Worm (Caenorhabditis elegans) whole organism, L4 larva: ENCODE results near the gene F32D8.2.
A peak's percentile ranks its signal among the peaks of the same experiment; 100 is the strongest.

Source experiments
- F26F4.8 ChIP-seq: fragments of 200-800 bp; sonication (Bioruptor generic); conservative IDR thresholded peaks from 2 replicates; pipeline ENCODE4 v1.3.6; 2022; ENCODE audit warnings: missing genetic modification characterization, missing compliant biosample characterization
- Y48G9A.11 ChIP-seq: fragments of 200-800 bp; sonication (Bioruptor generic); IDR thresholded peaks from 2 replicates; pipeline ENCODE4 v1.3.6; 2022; ENCODE audit warnings: missing genetic modification reagents, missing genetic modification characterization, missing compliant biosample characterization
- Y5F2A.4 ChIP-seq: fragments of 200-800 bp; sonication (Bioruptor generic); optimal IDR thresholded peaks from 2 replicates; lab custom pipeline; 2018; ENCODE audit warnings: mild to moderate bottlenecking, missing genetic modification characterization, missing compliant biosample characterization
- Y75B8A.6 ChIP-seq: fragments of 200-800 bp; sonication (Bioruptor generic); IDR thresholded peaks from 2 replicates; pipeline ENCODE4 v1.3.6; 2022; ENCODE audit warnings: missing genetic modification reagents, missing genetic modification characterization, missing compliant biosample characterization
- ZK337.2 ChIP-seq: fragments of 200-800 bp; sonication (Bioruptor generic); IDR thresholded peaks from 2 replicates; pipeline ENCODE4 v1.3.6; 2022; ENCODE audit warnings: missing genetic modification reagents, missing genetic modification characterization, missing compliant biosample characterization
- aha-1 ChIP-seq: fragments of 150-350 bp; peaks from one replicate; lab custom pipeline; 2014; ENCODE audit warnings: missing biosample characterization, missing genetic modification characterization
- aly-2 ChIP-seq: sonication (generic microtip); optimal IDR thresholded peaks from 2 replicates; lab custom pipeline; 2018; ENCODE audit warnings: missing biosample characterization, missing genetic modification characterization
- arid-1 ChIP-seq: fragments of 200-800 bp; sonication (Bioruptor generic); conservative IDR thresholded peaks from 2 replicates; pipeline ENCODE4 v1.3.6; 2022; ENCODE audit warnings: missing genetic modification reagents, missing genetic modification characterization, missing compliant biosample characterization
- ceh-20 ChIP-seq: fragments of 200-800 bp; sonication (Bioruptor generic); IDR thresholded peaks from 2 replicates; pipeline ENCODE4 v1.3.6; 2022; ENCODE audit warnings: missing genetic modification reagents, missing genetic modification characterization, missing compliant biosample characterization
- ceh-28 ChIP-seq: fragments of 150-350 bp; optimal IDR thresholded peaks from 2 replicates; lab custom pipeline; 2014; ENCODE audit warnings: missing biosample characterization, missing genetic modification reagents, missing genetic modification characterization
- ceh-32 ChIP-seq: sonication (generic microtip); optimal IDR thresholded peaks from 2 replicates; lab custom pipeline; 2016; ENCODE audit warnings: mild to moderate bottlenecking, missing genetic modification characterization, missing compliant biosample characterization; ENCODE audit not compliant: poor library complexity
- ceh-44 ChIP-seq: fragments of 200-800 bp; sonication (Bioruptor generic); IDR thresholded peaks from 2 replicates; pipeline ENCODE4 v1.3.6; 2022; ENCODE audit warnings: missing genetic modification reagents, missing genetic modification characterization, missing compliant biosample characterization
- ceh-62 ChIP-seq: sonication (generic microtip); optimal IDR thresholded peaks from 2 replicates; lab custom pipeline; 2017; ENCODE audit warnings: missing biosample characterization, missing genetic modification characterization
- ctbp-1 ChIP-seq: fragments of 200-800 bp; sonication (Bioruptor generic); IDR thresholded peaks from 2 replicates; pipeline ENCODE4 v1.3.6; 2022; ENCODE audit warnings: missing genetic modification reagents, missing genetic modification characterization, missing compliant biosample characterization
- daf-12 ChIP-seq: fragments of 150-350 bp; optimal IDR thresholded peaks from 2 replicates; lab custom pipeline; 2014; ENCODE audit warnings: missing biosample characterization, missing genetic modification reagents, missing genetic modification characterization
- daf-16 ChIP-seq, 3 experiments: sonication (generic microtip); optimal IDR thresholded peaks; 2 replicates each; lab custom pipeline; 2016 to 2017; ENCODE audit warnings: missing genetic modification characterization in 3 of 3, missing genetic modification reagents in 3 of 3, mild to moderate bottlenecking in 2 of 3, missing compliant biosample characterization in 2 of 3, missing biosample characterization in 1 of 3, moderate library complexity in 1 of 3
- dmd-9 ChIP-seq: fragments of 200-800 bp; sonication (Bioruptor generic); IDR thresholded peaks from 2 replicates; pipeline ENCODE4 v1.3.6; 2022; ENCODE audit warnings: missing genetic modification reagents, missing genetic modification characterization, missing compliant biosample characterization
- dpl-1 ChIP-seq: fragments of 150-350 bp; optimal IDR thresholded peaks from 2 replicates; lab custom pipeline; 2014; ENCODE audit warnings: missing biosample characterization, missing genetic modification reagents, missing genetic modification characterization
- duxl-1 ChIP-seq: sonication (generic microtip); optimal IDR thresholded peaks from 2 replicates; lab custom pipeline; 2016; ENCODE audit warnings: mild to moderate bottlenecking, missing genetic modification characterization, moderate library complexity, missing compliant biosample characterization; ENCODE audit not compliant: poor library complexity
- dve-1 ChIP-seq: sonication (generic microtip); optimal IDR thresholded peaks from 2 replicates; lab custom pipeline; 2017; ENCODE audit warnings: antibody characterized with exemption, mild to moderate bottlenecking, missing genetic modification characterization, missing compliant biosample characterization; ENCODE audit not compliant: insufficient read depth
- egl-27 ChIP-seq: sonication (generic microtip); optimal IDR thresholded peaks from 3 replicates; lab custom pipeline; 2017; ENCODE audit warnings: missing biosample characterization, missing genetic modification reagents, missing genetic modification characterization
- egl-43 ChIP-seq: fragments of 200-800 bp; sonication (Bioruptor generic); IDR thresholded peaks from 2 replicates; pipeline ENCODE4 v1.3.6; 2022; ENCODE audit warnings: missing genetic modification reagents, missing genetic modification characterization, missing compliant biosample characterization
- fkh-10 ChIP-seq: fragments of 150-350 bp; optimal IDR thresholded peaks from 2 replicates; lab custom pipeline; 2014; ENCODE audit warnings: missing biosample characterization, missing genetic modification reagents, missing genetic modification characterization
- fos-1 ChIP-seq: fragments of 150-350 bp; optimal IDR thresholded peaks from 2 replicates; lab custom pipeline; 2014; ENCODE audit warnings: missing biosample characterization, missing genetic modification characterization
- gei-8 ChIP-seq: fragments of 200-800 bp; sonication (Bioruptor generic); optimal IDR thresholded peaks from 2 replicates; lab custom pipeline; 2018; ENCODE audit warnings: mild to moderate bottlenecking, missing genetic modification characterization, missing compliant biosample characterization
- lin-13 ChIP-seq: fragments of 150-350 bp; optimal IDR thresholded peaks from 2 replicates; lab custom pipeline; 2014; ENCODE audit warnings: missing biosample characterization, missing genetic modification reagents, missing genetic modification characterization
- lin-15B ChIP-seq: fragments of 150-350 bp; sonication (generic microtip); optimal IDR thresholded peaks from 3 replicates; lab custom pipeline; 2014; ENCODE audit warnings: missing biosample characterization, missing genetic modification characterization
- lin-29 ChIP-seq: fragments of 200-800 bp; sonication (Bioruptor generic); IDR thresholded peaks from 2 replicates; pipeline ENCODE4 v1.3.6; 2022; ENCODE audit warnings: missing genetic modification reagents, missing genetic modification characterization, missing compliant biosample characterization
- lin-39 ChIP-seq: fragments of 150-350 bp; optimal IDR thresholded peaks from 2 replicates; lab custom pipeline; 2014; ENCODE audit warnings: missing biosample characterization, missing genetic modification reagents, missing genetic modification characterization
- madf-5 ChIP-seq, 2 experiments: fragments of 200-800 bp; sonication (Bioruptor generic); IDR thresholded peaks; 2 replicates each; pipeline ENCODE4 v1.3.6; 2022; ENCODE audit warnings: missing compliant biosample characterization in 2 of 2, missing genetic modification characterization in 2 of 2
- mdt-29 ChIP-seq: fragments of 200-800 bp; sonication (Bioruptor generic); IDR thresholded peaks from 2 replicates; pipeline ENCODE4 v1.3.6; 2022; ENCODE audit warnings: missing genetic modification reagents, missing genetic modification characterization, missing compliant biosample characterization
- mep-1 ChIP-seq: fragments of 150-350 bp; sonication (generic microtip); optimal IDR thresholded peaks from 3 replicates; lab custom pipeline; 2014; ENCODE audit warnings: missing biosample characterization, missing genetic modification characterization
- mes-2 ChIP-seq: sonication (generic microtip); optimal IDR thresholded peaks from 2 replicates; lab custom pipeline; 2016; ENCODE audit warnings: missing genotype, mild to moderate bottlenecking, missing genetic modification characterization, missing compliant biosample characterization; ENCODE audit not compliant: poor library complexity, severe bottlenecking
- mxl-2 ChIP-seq: fragments of 200-800 bp; sonication (Bioruptor generic); conservative IDR thresholded peaks from 2 replicates; pipeline ENCODE4 v1.3.6; 2022; ENCODE audit warnings: missing genetic modification reagents, missing genetic modification characterization, missing compliant biosample characterization
- mxl-3 ChIP-seq: fragments of 200-800 bp; sonication (Bioruptor generic); optimal IDR thresholded peaks from 2 replicates; lab custom pipeline; 2018; ENCODE audit warnings: mild to moderate bottlenecking, missing genetic modification characterization, missing compliant biosample characterization
- nhr-102 ChIP-seq: sonication (generic microtip); optimal IDR thresholded peaks from 2 replicates; lab custom pipeline; 2016; ENCODE audit warnings: mild to moderate bottlenecking, missing genetic modification characterization, moderate library complexity, missing compliant biosample characterization
- nhr-11 ChIP-seq: fragments of 150-350 bp; optimal IDR thresholded peaks from 2 replicates; lab custom pipeline; 2014; ENCODE audit warnings: missing biosample characterization, missing genetic modification characterization
- nhr-28 ChIP-seq: fragments of 150-350 bp; optimal IDR thresholded peaks from 2 replicates; lab custom pipeline; 2014; ENCODE audit warnings: missing biosample characterization, missing genetic modification characterization
- nhr-41 ChIP-seq: fragments of 200-800 bp; sonication (Bioruptor generic); IDR thresholded peaks from 2 replicates; pipeline ENCODE4 v1.3.6; 2022; ENCODE audit warnings: missing genetic modification reagents, missing genetic modification characterization, missing compliant biosample characterization
- nhr-48 ChIP-seq: sonication (generic microtip); optimal IDR thresholded peaks from 2 replicates; lab custom pipeline; 2016; ENCODE audit warnings: mild to moderate bottlenecking, missing genetic modification characterization, missing compliant biosample characterization
- nhr-76 ChIP-seq: fragments of 150-350 bp; optimal IDR thresholded peaks from 2 replicates; lab custom pipeline; 2014; ENCODE audit warnings: missing biosample characterization, missing genetic modification characterization
- nhr-77 ChIP-seq: fragments of 150-350 bp; optimal IDR thresholded peaks from 2 replicates; lab custom pipeline; 2014; ENCODE audit warnings: missing biosample characterization, missing genetic modification characterization
- php-3 ChIP-seq: fragments of 200-800 bp; sonication (Bioruptor generic); IDR thresholded peaks from 2 replicates; pipeline ENCODE4 v1.3.6; 2022; ENCODE audit warnings: missing genetic modification reagents, missing genetic modification characterization, missing compliant biosample characterization
- pqm-1 ChIP-seq: sonication (generic microtip); optimal IDR thresholded peaks from 2 replicates; lab custom pipeline; 2017; ENCODE audit warnings: missing biosample characterization, missing genetic modification characterization
- saeg-2 ChIP-seq: fragments of 200-800 bp; sonication (Bioruptor generic); IDR thresholded peaks from 2 replicates; pipeline ENCODE4 v1.3.6; 2022; ENCODE audit warnings: missing genetic modification reagents, missing genetic modification characterization, missing compliant biosample characterization
- snpc-1.2 ChIP-seq: fragments of 200-800 bp; sonication (Bioruptor generic); IDR thresholded peaks from 2 replicates; pipeline ENCODE4 v1.3.6; 2022; ENCODE audit warnings: missing genetic modification reagents, missing genetic modification characterization, missing compliant biosample characterization
- snpc-4 ChIP-seq: fragments of 150-350 bp; optimal IDR thresholded peaks from 2 replicates; lab custom pipeline; 2014; ENCODE audit warnings: missing biosample characterization, missing genetic modification characterization
- tra-1 ChIP-seq: fragments of 200-800 bp; sonication (Bioruptor generic); IDR thresholded peaks from 2 replicates; pipeline ENCODE4 v1.3.6; 2022; ENCODE audit warnings: missing genetic modification reagents, missing genetic modification characterization, missing compliant biosample characterization
- unc-62 ChIP-seq, 3 experiments: fragments of 150-350 bp in 1 of 3; sonication (generic microtip); optimal IDR thresholded peaks in 2 of 3; peaks in 1 of 3; 1 replicate in 1 of 3; 2 replicates in 2 of 3; lab custom pipeline; 2014 to 2017; ENCODE audit warnings: missing biosample characterization in 3 of 3, missing genetic modification characterization in 3 of 3, missing genetic modification reagents in 3 of 3, missing genotype in 1 of 3
- vab-7 ChIP-seq: fragments of 200-800 bp; sonication (Bioruptor generic); IDR thresholded peaks from 2 replicates; pipeline ENCODE4 v1.3.6; 2022; ENCODE audit warnings: missing genetic modification reagents, missing genetic modification characterization, missing compliant biosample characterization

The F32D8.2 gene

DNA sequence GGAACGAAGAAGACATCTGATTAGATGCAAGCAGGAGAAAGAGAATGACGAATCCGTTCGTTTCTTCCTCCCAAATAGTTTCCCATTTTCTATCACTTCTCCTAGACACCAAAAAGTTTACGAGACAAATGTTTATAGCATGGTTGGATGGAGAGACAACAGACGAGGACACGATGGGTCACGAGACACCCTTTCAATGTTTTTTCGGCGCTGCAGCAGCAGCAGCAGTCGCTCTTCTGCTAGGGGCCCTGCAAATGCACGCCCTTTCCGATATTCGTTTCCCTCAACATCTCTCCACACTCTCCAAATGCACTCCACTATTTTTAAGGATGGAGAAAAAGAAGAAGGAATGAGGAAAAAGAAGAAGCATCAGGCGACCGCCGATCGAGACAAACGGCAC is 25.2 kb upstream of the F32D8.2 start (continued):
- TF ChIP-seq lin-39 (tag; lab: Kevin White, UChicago) (no peak), ceh-44 (GFP tag; lab: Robert Waterston, UW) (no peak), dve-1 (peak; percentile 34), nhr-28 (tag; lab: Kevin White, UChicago) (no peak), mxl-3 (GFP tag; lab: Kevin White, UChicago) (peak; percentile 47), Y48G9A.11 (GFP tag; lab: Robert Waterston, UW) (no peak), nhr-48 (tag; lab: Kevin White, UChicago) (peak; percentile 79), ceh-32 (tag; lab: Kevin White, UChicago) (peak; percentile 34), madf-5 (GFP tag; IDR thresholded peaks at IDR 0.05; lab: Robert Waterston, UW) (no peak), arid-1 (GFP tag; lab: Robert Waterston, UW) (no peak), lin-29 (GFP tag; lab: Robert Waterston, UW) (0 out of 2 replicates have a peak, but pooled peaks have one; percentile 12), Y5F2A.4 (GFP tag; lab: Kevin White, UChicago) (no peak), pqm-1 (tag; lab: Kevin White, UChicago) (no peak), nhr-76 (tag; lab: Kevin White, UChicago) (peak; percentile 25), lin-13 (GFP tag; lab: Kevin White, UChicago) (no peak), dmd-9 (0 out of 2 replicates have a peak, but pooled peaks have one; percentile 13), vab-7 (GFP tag; lab: Robert Waterston, UW) (peak; percentile 44), nhr-77 (tag; lab: Kevin White, UChicago) (no peak), snpc-4 (tag; lab: Kevin White, UChicago) (no peak), tra-1 (GFP tag; lab: Robert Waterston, UW) (peak; percentile 81), nhr-11 (tag; lab: Kevin White, UChicago) (peak; percentile 74), mes-2 (tag; lab: Kevin White, UChicago) (peak; percentile 51), Y75B8A.6 (no peak), egl-43 (GFP tag; lab: Robert Waterston, UW) (peak; percentile 46; the same call in 1 of the 2 replicates), ceh-62 (tag; lab: Kevin White, UChicago) (no peak), duxl-1 (tag; lab: Kevin White, UChicago) (peak; percentile 49), daf-16 (GFP tag; optimal IDR thresholded peaks at IDR 0.05; lab: Kevin White, UChicago) (peak in 1 of 2 experiments; percentile 92), daf-16 (tag; optimal IDR thresholded peaks at IDR 0.05; lab: Kevin White, UChicago) (peak; percentile 16), aly-2 (no peak), ceh-20 (peak; percentile 87), lin-15B (tag; lab: Kevin White, UChicago) (no peak), daf-12 (tag; lab: Kevin White, UChicago) (no peak), F26F4.8 (GFP tag; lab: Robert Waterston, UW) (no peak), gei-8 (GFP tag; lab: Kevin White, UChicago) (peak; percentile 98), saeg-2 (GFP tag; lab: Robert Waterston, UW) (peak; percentile 98), egl-27 (tag; lab: Kevin White, UChicago) (no peak), unc-62 (GFP tag; optimal IDR thresholded peaks at IDR 0.05 in 1 of 2; lab: Kevin White, UChicago) (peak in 1 of 2 experiments; percentile 99), unc-62 (tag; optimal IDR thresholded peaks at IDR 0.05; lab: Kevin White, UChicago) (no peak), mxl-2 (GFP tag; lab: Robert Waterston, UW) (no peak), ZK337.2 (GFP tag; lab: Robert Waterston, UW) (no peak), php-3 (0 out of 2 replicates have a peak, but pooled peaks have one; percentile 10), fos-1 (tag; lab: Kevin White, UChicago) (peak; percentile 30), mdt-29 (GFP tag; lab: Robert Waterston, UW) (no peak), ceh-28 (no peak), fkh-10 (GFP tag; lab: Kevin White, UChicago) (peak; percentile 45), dpl-1 (GFP tag; lab: Kevin White, UChicago) (peak; percentile 10), aha-1 (tag; lab: Kevin White, UChicago) (peak; percentile 96), snpc-1.2 (GFP tag; lab: Robert Waterston, UW) (no peak), nhr-102 (tag; lab: Kevin White, UChicago) (no peak), mep-1 (tag; lab: Kevin White, UChicago) (peak; percentile 81), nhr-41 (no peak), ctbp-1 (peak; percentile 85)
